Fruit fly (Drosophila melanogaster): Measurements from ENCODE around the gene CG33252.
A peak's percentile ranks its signal among the peaks of the same experiment; 100 is the strongest.

Gene CG33252

DNA sequence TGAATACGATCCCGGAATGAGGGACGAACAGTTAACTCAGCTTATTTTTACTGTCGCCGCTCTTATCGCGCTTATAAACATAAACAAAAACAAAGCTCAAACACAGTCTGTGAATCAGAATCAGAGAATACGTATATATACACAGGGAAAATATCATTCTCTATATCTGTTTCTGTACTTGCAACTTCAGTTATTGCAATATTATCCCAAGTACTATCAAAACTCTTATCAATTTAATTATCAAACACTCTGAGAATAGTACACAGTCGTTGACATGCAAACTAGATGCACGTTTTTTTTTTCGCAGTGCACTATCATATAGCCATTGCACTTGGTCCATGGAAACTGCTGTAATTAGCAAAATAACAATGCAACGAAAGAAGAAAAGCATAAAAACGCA is 48.4 kb upstream of the CG33252 start (continued):
- no peak for TF ChIP-seq mirr (GFP tag; optimal IDR thresholded peaks at IDR 0.05)
- 0 out of 3 replicates have a peak, but pooled peaks have one; percentile 20 for TF ChIP-seq ase (GFP tag; IDR thresholded peaks at IDR 0.05)
- TF ChIP-seq slbo (GFP tag; IDR thresholded peaks at IDR 0.05): peak; percentile 22; the same call in 1 of the 2 replicates
- peak; percentile 7 for TF ChIP-seq Ssrp (tag; optimal IDR thresholded peaks at IDR 0.05)
- TF ChIP-seq nom (GFP tag; optimal IDR thresholded peaks at IDR 0.05): peak; percentile 67

DNA sequence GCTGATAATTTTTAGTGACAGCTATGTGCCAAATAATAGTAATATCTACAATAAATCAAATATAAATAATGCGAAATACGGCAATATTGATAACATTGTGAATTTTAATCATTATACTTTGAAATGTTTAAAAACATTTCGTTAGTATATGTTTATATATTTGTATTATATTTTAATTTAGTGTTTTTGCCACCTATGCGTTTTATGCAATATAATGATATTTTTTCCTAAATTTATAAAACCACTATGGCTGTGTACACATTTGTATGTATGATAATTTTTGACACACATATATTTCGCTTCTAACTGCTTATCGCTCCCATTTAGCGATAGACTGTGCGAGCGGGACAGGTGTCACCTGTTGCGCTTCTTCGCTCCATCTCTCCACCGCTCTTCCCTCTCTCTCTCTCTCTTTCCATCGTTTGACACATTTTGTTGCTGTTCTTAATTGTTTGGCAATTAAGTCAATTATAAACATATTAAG is 47.1 kb upstream of the CG33252 start:
- no peak for TF ChIP-seq CG14860 (GFP tag; IDR thresholded peaks at IDR 0.05; ENCODE audit: partially characterized antibody)
- TF ChIP-seq insv (GFP tag; optimal IDR thresholded peaks at IDR 0.05): no peak
- no peak for TF ChIP-seq Scr (GFP tag; IDR thresholded peaks at IDR 0.05; ENCODE audit: partially characterized antibody)
- peak; percentile 6 for TF ChIP-seq CG1602 (GFP tag; optimal IDR thresholded peaks at IDR 0.05)
- peak; percentile 30 for TF ChIP-seq CG10979 (tag; optimal IDR thresholded peaks at IDR 0.05)
- no peak for TF ChIP-seq zfh1 (GFP tag; IDR thresholded peaks at IDR 0.05)
- TF ChIP-seq CG18599 (GFP tag; optimal IDR thresholded peaks at IDR 0.05): peak; percentile 81
- no peak for TF ChIP-seq CG9215 (GFP tag; IDR thresholded peaks at IDR 0.05)
- TF ChIP-seq sqz (GFP tag; optimal IDR thresholded peaks at IDR 0.05): no peak
- TF ChIP-seq ap (GFP tag; IDR thresholded peaks at IDR 0.05): no peak
- TF ChIP-seq CG15696 (tag; optimal IDR thresholded peaks at IDR 0.05): peak; percentile 19
- no peak for TF ChIP-seq Atf6 (GFP tag; IDR thresholded peaks at IDR 0.05)
- TF ChIP-seq CG6791 (GFP tag; IDR thresholded peaks at IDR 0.05; ENCODE audit: partially characterized antibody): no peak
- TF ChIP-seq Dll (GFP tag; IDR thresholded peaks at IDR 0.05; ENCODE audit: partially characterized antibody): no peak
- TF ChIP-seq tll (GFP tag; optimal IDR thresholded peaks at IDR 0.05): no peak
- TF ChIP-seq ci (GFP tag; IDR thresholded peaks at IDR 0.05): no peak
- no peak for TF ChIP-seq pnt (GFP tag; optimal IDR thresholded peaks at IDR 0.05)
- TF ChIP-seq tna (GFP tag; IDR thresholded peaks at IDR 0.05; ENCODE audit: partially characterized antibody): no peak
- no peak for TF ChIP-seq Atf-2 (GFP tag; optimal IDR thresholded peaks at IDR 0.05)
- no peak for TF ChIP-seq CG16863 (GFP tag; optimal IDR thresholded peaks at IDR 0.05)
- TF ChIP-seq HLH3B (GFP tag; IDR thresholded peaks at IDR 0.05): 0 out of 2 replicates have a peak, but pooled peaks have one; percentile 24
- peak; percentile 52 for TF ChIP-seq phol (tag; optimal IDR thresholded peaks at IDR 0.05)
- TF ChIP-seq ken (GFP tag; IDR thresholded peaks at IDR 0.05): no peak
- no peak for TF ChIP-seq CG3726 (GFP tag; IDR thresholded peaks at IDR 0.05)
- TF ChIP-seq tin (GFP tag; optimal IDR thresholded peaks at IDR 0.05): no peak
- TF ChIP-seq onecut (GFP tag; IDR thresholded peaks at IDR 0.05): no peak
- TF ChIP-seq CG11696 (GFP tag; IDR thresholded peaks at IDR 0.05): peak; percentile 89
- TF ChIP-seq CG7271 (tag; optimal IDR thresholded peaks at IDR 0.05): no peak
- TF ChIP-seq lilli (GFP tag; optimal IDR thresholded peaks at IDR 0.05): no peak
- TF ChIP-seq CG12155 (GFP tag; optimal IDR thresholded peaks at IDR 0.05): peak; percentile 23
- TF ChIP-seq CG34376 (GFP tag; optimal IDR thresholded peaks at IDR 0.05): peak; percentile 54
- TF ChIP-seq vnd (GFP tag; IDR thresholded peaks at IDR 0.05; ENCODE audit: partially characterized antibody): no peak
- TF ChIP-seq schlank (tag; optimal IDR thresholded peaks at IDR 0.05): no peak
- no peak for TF ChIP-seq C15 (GFP tag; IDR thresholded peaks at IDR 0.05)
- TF ChIP-seq tap (tag; optimal IDR thresholded peaks at IDR 0.05): peak; percentile 48
- TF ChIP-seq CG32532 (GFP tag; IDR thresholded peaks at IDR 0.05): peak; percentile 67; the same call in 1 of the 2 replicates
- no peak for TF ChIP-seq Hr78 (GFP tag; optimal IDR thresholded peaks at IDR 0.05)
- peak; percentile 48 for TF ChIP-seq CG30403 (GFP tag; optimal IDR thresholded peaks at IDR 0.05)
- TF ChIP-seq ac (GFP tag; optimal IDR thresholded peaks at IDR 0.05): no peak
- TF ChIP-seq cg (GFP tag; optimal IDR thresholded peaks at IDR 0.05): no peak
- TF ChIP-seq NC2α (GFP tag; optimal IDR thresholded peaks at IDR 0.05): no peak
- peak; percentile 73 for TF ChIP-seq CG1832 (GFP tag; optimal IDR thresholded peaks at IDR 0.05)
- TF ChIP-seq Pdp1 (GFP tag; optimal IDR thresholded peaks at IDR 0.05): no peak

Measured in whole organism, embryonic.